Worm (Caenorhabditis elegans): Measurements from ENCODE around the gene F38B7.3.

The F38B7.3 gene

ce11 chrV:11541284-11541683 lies 7.6 kb upstream of the F38B7.3 start (continued):
- TF ChIP-seq php-3 (GFP tag; IDR thresholded peaks at IDR 0.05): no peak
- no peak for TF ChIP-seq set-16 (GFP tag; IDR thresholded peaks at IDR 0.05)
- TF ChIP-seq zfp-2 (tag; optimal IDR thresholded peaks at IDR 0.05): no peak
- no peak for TF ChIP-seq zag-1 (tag; optimal IDR thresholded peaks at IDR 0.05)
- no peak for TF ChIP-seq zip-11 (GFP tag; IDR thresholded peaks at IDR 0.05)
- TF ChIP-seq spr-3 (GFP tag; optimal IDR thresholded peaks at IDR 0.05): no peak
- TF ChIP-seq Y48G9A.11 (GFP tag; IDR thresholded peaks at IDR 0.05): 0 out of 2 replicates have a peak, but pooled peaks have one; percentile 35
- TF ChIP-seq hif-1 (tag; optimal IDR thresholded peaks at IDR 0.05): peak in 1 of 2 experiments; percentile 64
- TF ChIP-seq gei-8 (GFP tag; optimal IDR thresholded peaks at IDR 0.05): peak; percentile 52
- no peak for TF ChIP-seq zip-2 (tag; optimal IDR thresholded peaks at IDR 0.05)
- no peak for TF ChIP-seq dve-1 (tag; optimal IDR thresholded peaks at IDR 0.05; ENCODE audit: insufficient read depth)
- no peak for TF ChIP-seq nhr-25 (tag; optimal IDR thresholded peaks at IDR 0.05; ENCODE audit: borderline replicate concordance, insufficient read depth)
- TF ChIP-seq spr-1 (tag; optimal IDR thresholded peaks at IDR 0.05): no peak
- TF ChIP-seq ZK546.5 (tag; optimal IDR thresholded peaks at IDR 0.05): no peak
- TF ChIP-seq lin-13 (GFP tag; optimal IDR thresholded peaks at IDR 0.05): no peak
- TF ChIP-seq rbr-2 (tag; optimal IDR thresholded peaks at IDR 0.05): no peak
- no peak for TF ChIP-seq R02D3.7 (tag; optimal IDR thresholded peaks at IDR 0.05)
- TF ChIP-seq unc-39 (tag; optimal IDR thresholded peaks at IDR 0.05): no peak
- TF ChIP-seq hmg-1.1 (GFP tag; IDR thresholded peaks at IDR 0.05): 0 out of 2 replicates have a peak, but pooled peaks have one; percentile 33
- no peak for TF ChIP-seq egl-27 (tag; optimal IDR thresholded peaks at IDR 0.05)
- no peak for TF ChIP-seq nhr-48 (tag; optimal IDR thresholded peaks at IDR 0.05)
- TF ChIP-seq lin-29 (GFP tag; IDR thresholded peaks at IDR 0.05): no peak; the same call in 1 of the 2 replicates
- no peak for TF ChIP-seq mep-1 (tag; optimal IDR thresholded peaks at IDR 0.05)
- TF ChIP-seq mdl-1 (tag; optimal IDR thresholded peaks at IDR 0.05): no peak
- TF ChIP-seq lsy-2 (tag; optimal IDR thresholded peaks at IDR 0.05): no peak
- TF ChIP-seq nhr-28 (tag; optimal IDR thresholded peaks at IDR 0.05): no peak
- TF ChIP-seq nhr-111 (GFP tag; optimal IDR thresholded peaks at IDR 0.05): no peak
- TF ChIP-seq ceh-20 (GFP tag; IDR thresholded peaks at IDR 0.05): peak; percentile 42; the same call in 1 of the 2 replicates
- peak; percentile 30; the same call in 1 of the 2 replicates for TF ChIP-seq lin-38 (GFP tag; IDR thresholded peaks at IDR 0.05)
- no peak for TF ChIP-seq dmd-6 (GFP tag; IDR thresholded peaks at IDR 0.05)
- TF ChIP-seq daf-8 (GFP tag; IDR thresholded peaks at IDR 0.05): no peak
- TF ChIP-seq aha-1 (tag): no peak

DNA sequence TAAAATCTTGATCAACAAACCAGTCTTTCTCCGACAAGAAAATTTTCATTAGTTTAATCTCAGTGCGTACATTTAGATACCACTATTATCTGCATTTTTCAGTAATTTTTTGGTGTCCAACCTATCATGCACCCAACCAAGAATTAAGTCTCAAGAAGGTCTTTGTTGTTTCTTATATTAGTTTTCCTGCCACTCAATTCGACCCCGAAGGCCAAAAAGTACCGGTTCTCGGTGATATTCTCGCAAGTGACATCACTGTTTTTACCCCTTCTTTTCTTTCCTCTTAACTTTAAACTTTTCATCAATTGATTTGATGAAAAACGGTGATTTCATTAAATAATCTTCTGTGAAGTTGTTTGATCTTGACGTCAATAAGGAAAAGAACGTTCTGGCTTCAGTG lies 5.3 kb upstream of the F38B7.3 start, which contains the start of gene F38B7.2:
Gene F38B7.2, plus strand, starts transcription at position 400 of the 400 bp plus-strand sequence.
- TF ChIP-seq nhr-48 (tag; optimal IDR thresholded peaks at IDR 0.05) (peak; percentile 66), T26A8.4 (GFP tag; IDR thresholded peaks at IDR 0.05) (no peak), attf-4 (tag; optimal IDR thresholded peaks at IDR 0.05) (no peak), nhr-28 (tag; optimal IDR thresholded peaks at IDR 0.05) (peak; percentile 4), aha-1 (tag) (peak; percentile 49), nhr-10 (tag; optimal IDR thresholded peaks at IDR 0.05) (peak; percentile 30), unc-62 (GFP tag; optimal IDR thresholded peaks at IDR 0.05 in 1 of 2) (peak in 1 of 2 experiments; percentile 71), unc-62 (tag; optimal IDR thresholded peaks at IDR 0.05) (no peak), nhr-25 (tag; optimal IDR thresholded peaks at IDR 0.05; ENCODE audit: borderline replicate concordance, insufficient read depth) (peak; percentile 43), hlh-30 (tag; optimal IDR thresholded peaks at IDR 0.05; ENCODE audit: insufficient read depth) (peak; percentile 3), hlh-11 (tag; optimal IDR thresholded peaks at IDR 0.05) (peak; percentile 12), fos-1 (tag; optimal IDR thresholded peaks at IDR 0.05) (no peak)

Measured in whole organism, L4 larva.